Worm (Caenorhabditis elegans): ENCODE data around the gene svh-2.

DNA sequence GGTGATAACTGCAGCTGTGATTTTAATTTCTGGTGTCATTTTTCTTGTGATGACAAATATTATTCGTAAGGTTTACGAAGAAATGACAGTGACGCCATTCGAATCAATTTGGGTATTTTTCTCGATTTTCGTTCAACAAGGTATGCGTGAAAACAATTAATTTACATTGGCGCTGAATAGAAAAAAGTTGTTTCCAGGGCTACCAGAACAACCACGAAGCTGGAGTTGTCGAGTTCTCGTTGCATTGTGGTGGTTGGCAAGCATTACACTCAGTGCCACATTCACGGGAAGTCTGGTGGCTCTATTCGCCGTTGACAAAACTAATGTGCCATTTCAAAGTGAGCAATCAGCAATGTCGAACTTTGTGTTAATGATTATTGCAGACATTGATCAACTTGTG is 45.4 kb upstream of the svh-2 start:
- TF ChIP-seq nhr-19 (GFP tag; conservative IDR thresholded peaks at IDR 0.05) (no peak), pqm-1 (tag; optimal IDR thresholded peaks at IDR 0.05) (no peak), elt-3 (tag; optimal IDR thresholded peaks at IDR 0.05) (no peak), hlh-4 (tag; optimal IDR thresholded peaks at IDR 0.05) (no peak), fkh-8 (tag; optimal IDR thresholded peaks at IDR 0.05) (no peak), lin-39 (tag; optimal IDR thresholded peaks at IDR 0.05) (no peak), snpc-4 (tag; optimal IDR thresholded peaks at IDR 0.05) (no peak), ama-1 (optimal IDR thresholded peaks at IDR 0.05) (no peak), skn-1 (tag; optimal IDR thresholded peaks at IDR 0.05) (no peak)
